Fruit fly (Drosophila melanogaster) whole organism, embryonic: ENCODE measurements around the gene CG42798.

Experiments used
- ATbp ChIP-seq: fragments of 200-800 bp; sonication (Bioruptor generic); optimal IDR thresholded peaks from 2 replicates; lab custom pipeline; 2017; ENCODE audit warnings: missing biosample characterization, mild to moderate bottlenecking, missing genetic modification characterization, missing genetic modification reagents
- Asciz ChIP-seq: fragments of 200-800 bp; sonication (Bioruptor generic); optimal IDR thresholded peaks from 2 replicates; lab custom pipeline; 2017; ENCODE audit warnings: missing biosample characterization, mild to moderate bottlenecking, missing genetic modification characterization, missing genetic modification reagents
- CG10274 ChIP-seq: fragments of 200-800 bp; sonication (Bioruptor generic); optimal IDR thresholded peaks from 3 replicates; lab custom pipeline; 2017; ENCODE audit warnings: missing biosample characterization, mild to moderate bottlenecking, missing genetic modification characterization
- CG10565 ChIP-seq: fragments of 200-800 bp; sonication (Bioruptor generic); optimal IDR thresholded peaks from 3 replicates; lab custom pipeline; 2016; ENCODE audit warnings: missing biosample characterization, mild to moderate bottlenecking, missing genetic modification characterization
- CG12769 ChIP-seq: fragments of 200-800 bp; sonication (Bioruptor generic); optimal IDR thresholded peaks from 2 replicates; lab custom pipeline; 2019; ENCODE audit warnings: missing biosample characterization, mild to moderate bottlenecking, missing genetic modification characterization, moderate library complexity
- CG14050 ChIP-seq: fragments of 200-800 bp; sonication (Bioruptor generic); IDR thresholded peaks from 3 replicates; pipeline ENCODE4 v1.3.6; 2022; ENCODE audit warnings: missing biosample characterization, missing genetic modification characterization
- CG15011 ChIP-seq: fragments of 200-800 bp; sonication (Bioruptor generic); optimal IDR thresholded peaks from 3 replicates; lab custom pipeline; 2018; ENCODE audit warnings: missing biosample characterization, mild to moderate bottlenecking, missing genetic modification characterization
- CG1603 ChIP-seq: fragments of 200-800 bp; sonication (Bioruptor generic); optimal IDR thresholded peaks from 2 replicates; lab custom pipeline; 2019; ENCODE audit warnings: missing biosample characterization, mild to moderate bottlenecking, missing genetic modification characterization, moderate library complexity
- CG16815 ChIP-seq: fragments of 200-800 bp; sonication (Bioruptor generic); optimal IDR thresholded peaks from 3 replicates; lab custom pipeline; 2017; ENCODE audit warnings: missing biosample characterization, mild to moderate bottlenecking, missing genetic modification characterization
- CG17361 ChIP-seq: fragments of 200-800 bp; sonication (Bioruptor generic); IDR thresholded peaks from 3 replicates; pipeline ENCODE4 v1.3.6; 2022; ENCODE audit warnings: missing biosample characterization, missing genetic modification characterization
- CG3163 ChIP-seq: fragments of 200-800 bp; sonication (Bioruptor generic); optimal IDR thresholded peaks from 3 replicates; lab custom pipeline; 2016; ENCODE audit warnings: missing biosample characterization, missing genetic modification characterization
- CG32532 ChIP-seq: fragments of 200-800 bp; sonication (Bioruptor generic); IDR thresholded peaks from 2 replicates; pipeline ENCODE4 v1.3.6; 2022; ENCODE audit warnings: missing biosample characterization, missing genetic modification characterization
- CG32767 ChIP-seq: fragments of 200-800 bp; sonication (Bioruptor generic); IDR thresholded peaks from 2 replicates; pipeline ENCODE4 v1.3.6; 2022; ENCODE audit warnings: missing biosample characterization, missing genetic modification characterization
- CG6689 ChIP-seq: fragments of 200-800 bp; sonication (Bioruptor generic); IDR thresholded peaks from 2 replicates; pipeline ENCODE4 v1.3.6; 2022; ENCODE audit warnings: missing biosample characterization, missing genetic modification characterization
- CG6813 ChIP-seq: fragments of 200-800 bp; sonication (Bioruptor generic); optimal IDR thresholded peaks from 2 replicates; lab custom pipeline; 2017; ENCODE audit warnings: missing biosample characterization, missing genetic modification characterization, mild to moderate bottlenecking, moderate library complexity, missing genetic modification reagents
- CG7745 ChIP-seq: fragments of 200-800 bp; sonication (Bioruptor generic); optimal IDR thresholded peaks from 2 replicates; lab custom pipeline; 2018; ENCODE audit warnings: missing biosample characterization, mild to moderate bottlenecking, missing genetic modification characterization, moderate library complexity
- Camta ChIP-seq: fragments of 200-800 bp; sonication (Bioruptor generic); optimal IDR thresholded peaks from 2 replicates; lab custom pipeline; 2016; ENCODE audit warnings: missing biosample characterization, missing genetic modification characterization
- Dip2 ChIP-seq: fragments of 200-800 bp; sonication (Bioruptor generic); IDR thresholded peaks from 2 replicates; pipeline ENCODE4 v1.3.6; 2022; ENCODE audit warnings: missing biosample characterization, missing genetic modification characterization
- Eip74EF ChIP-seq, 2 experiments: fragments of 200-800 bp in 1 of 2; fragments of >200 bp in 1 of 2; sonication (Bioruptor generic) in 1 of 2; optimal IDR thresholded peaks; 2 replicates each; lab custom pipeline; 2017 to 2019; ENCODE audit warnings: missing biosample characterization in 2 of 2, missing genetic modification characterization in 2 of 2, mild to moderate bottlenecking in 1 of 2, moderate library complexity in 1 of 2
- Ets97D ChIP-seq: fragments of 200-800 bp; sonication (Bioruptor generic); optimal IDR thresholded peaks from 3 replicates; lab custom pipeline; 2016; ENCODE audit warnings: missing biosample characterization, missing genetic modification characterization
- Gug ChIP-seq: fragments of 200-800 bp; sonication (Bioruptor generic); IDR thresholded peaks from 4 replicates; pipeline ENCODE4 v1.3.6; 2022; ENCODE audit warnings: missing biosample characterization, missing genetic modification characterization
- HLH4C ChIP-seq: fragments of 200-800 bp; sonication (Bioruptor generic); IDR thresholded peaks from 3 replicates; pipeline ENCODE4 v1.3.6; 2022; ENCODE audit warnings: missing biosample characterization, missing genetic modification characterization; ENCODE audit not compliant: partially characterized antibody
- Hey ChIP-seq: fragments of 200-800 bp; sonication (Bioruptor generic); optimal IDR thresholded peaks from 3 replicates; lab custom pipeline; 2018; ENCODE audit warnings: missing biosample characterization, mild to moderate bottlenecking, missing genetic modification characterization
- HmgD ChIP-seq: fragments of 200-800 bp; sonication (Bioruptor generic); optimal IDR thresholded peaks from 3 replicates; lab custom pipeline; 2016; ENCODE audit warnings: missing biosample characterization, missing genetic modification characterization
- MBD-R2 ChIP-seq: fragments of 200-800 bp; sonication (Bioruptor generic); IDR thresholded peaks from 2 replicates; pipeline ENCODE4 v1.3.6; 2022; ENCODE audit warnings: missing biosample characterization, missing genetic modification characterization
- Oaz ChIP-seq: fragments of 200-800 bp; sonication (Bioruptor generic); IDR thresholded peaks from 2 replicates; pipeline ENCODE4 v1.3.6; 2022; ENCODE audit warnings: missing biosample characterization, missing genetic modification characterization
- Oli ChIP-seq: fragments of 200-800 bp; sonication (Bioruptor generic); optimal IDR thresholded peaks from 2 replicates; lab custom pipeline; 2018; ENCODE audit warnings: missing biosample characterization, mild to moderate bottlenecking, missing genetic modification characterization, moderate library complexity
- Xrp1 ChIP-seq: fragments of 200-800 bp; sonication (Bioruptor generic); IDR thresholded peaks from 2 replicates; pipeline ENCODE4 v1.3.6; 2022; ENCODE audit warnings: missing biosample characterization, missing genetic modification characterization
- abd-A ChIP-seq: fragments of 200-800 bp; sonication (Bioruptor generic); optimal IDR thresholded peaks from 3 replicates; lab custom pipeline; 2019; ENCODE audit warnings: missing biosample characterization, mild to moderate bottlenecking, missing genetic modification characterization, moderate library complexity
- bigmax ChIP-seq: fragments of 200-800 bp; sonication (Bioruptor generic); optimal IDR thresholded peaks from 2 replicates; lab custom pipeline; 2018; ENCODE audit warnings: missing biosample characterization, mild to moderate bottlenecking, missing genetic modification characterization
- croc ChIP-seq: fragments of 200-800 bp; sonication (Bioruptor generic); conservative IDR thresholded peaks from 3 replicates; pipeline ENCODE4 v1.3.6; 2022; ENCODE audit warnings: missing biosample characterization, missing genetic modification characterization
- exex ChIP-seq: fragments of 200-800 bp; sonication (Bioruptor generic); optimal IDR thresholded peaks from 4 replicates; lab custom pipeline; 2018; ENCODE audit warnings: missing biosample characterization, mild to moderate bottlenecking, missing genetic modification characterization, moderate library complexity
- fd64A ChIP-seq: fragments of 200-800 bp; sonication (Bioruptor generic); optimal IDR thresholded peaks from 3 replicates; lab custom pipeline; 2018; ENCODE audit warnings: missing biosample characterization, mild to moderate bottlenecking, missing genetic modification characterization
- ftz-f1 ChIP-seq: fragments of 200-800 bp; sonication (Bioruptor generic); optimal IDR thresholded peaks from 2 replicates; lab custom pipeline; 2016; ENCODE audit warnings: missing biosample characterization, missing genetic modification characterization
- phol ChIP-seq: fragments of 200-800 bp; sonication (Bioruptor generic); optimal IDR thresholded peaks from 3 replicates; lab custom pipeline; 2018; ENCODE audit warnings: missing biosample characterization, mild to moderate bottlenecking, missing genetic modification characterization, moderate library complexity
- pzg ChIP-seq: fragments of 200-800 bp; sonication (Bioruptor generic); optimal IDR thresholded peaks from 3 replicates; lab custom pipeline; 2018; ENCODE audit warnings: missing biosample characterization, mild to moderate bottlenecking, missing genetic modification characterization, moderate library complexity
- salm ChIP-seq: fragments of 200-800 bp; sonication (Bioruptor generic); optimal IDR thresholded peaks from 2 replicates; lab custom pipeline; 2018; ENCODE audit warnings: missing biosample characterization, mild to moderate bottlenecking, missing genetic modification characterization
- slbo ChIP-seq: fragments of 200-800 bp; sonication (Bioruptor generic); IDR thresholded peaks from 2 replicates; pipeline ENCODE4 v1.3.6; 2022; ENCODE audit warnings: missing biosample characterization, missing genetic modification characterization
- slp2 ChIP-seq: fragments of 200-800 bp; sonication (Bioruptor generic); optimal IDR thresholded peaks from 2 replicates; lab custom pipeline; 2016; ENCODE audit warnings: missing biosample characterization, missing genetic modification characterization
- sna ChIP-seq: fragments of 200-800 bp; sonication (Bioruptor generic); IDR thresholded peaks from 2 replicates; pipeline ENCODE4 v1.3.6; 2022; ENCODE audit warnings: missing biosample characterization, missing genetic modification characterization; ENCODE audit not compliant: partially characterized antibody

The CG42798 gene

dm6 chr3R:17394318-17395188, 11.9 kb upstream of the CG42798 start, which contains the start of gene CREG (continued):
- TF ChIP-seq slp2 (GFP tag; lab: Kevin White, UChicago) (no peak), CG10565 (no peak), salm (tag; lab: Kevin White, UChicago) (no peak), phol (tag; lab: Kevin White, UChicago) (peak; percentile 17), MBD-R2 (GFP tag; lab: Robert Waterston, UW) (peak; percentile 32; the same call in 1 of the 2 replicates), CG15011 (no peak), CG17361 (GFP tag; lab: Robert Waterston, UW) (peak; percentile 72; the same call in 2 of the 3 replicates), CG14050 (no peak), Dip2 (GFP tag; lab: Robert Waterston, UW) (no peak), CG10274 (GFP tag; lab: Kevin White, UChicago) (peak; percentile 1), Camta (no peak), HLH4C (GFP tag; lab: Robert Waterston, UW) (no peak), CG32532 (GFP tag; lab: Robert Waterston, UW) (no peak), CG12769 (tag; lab: Kevin White, UChicago) (no peak), bigmax (GFP tag; lab: Kevin White, UChicago) (no peak), CG3163 (GFP tag; lab: Kevin White, UChicago) (no peak), Ets97D (no peak), slbo (no peak), croc (GFP tag; lab: Robert Waterston, UW) (no peak), CG6689 (GFP tag; lab: Robert Waterston, UW) (no peak), Oli (peak; percentile 16), Eip74EF (GFP tag; optimal IDR thresholded peaks at IDR 0.05; lab: Kevin White, UChicago) (no peak), abd-A (tag; lab: Kevin White, UChicago) (no peak), HmgD (GFP tag; lab: Kevin White, UChicago) (no peak), CG1603 (no peak), Xrp1 (GFP tag; lab: Robert Waterston, UW) (peak; percentile 24; the same call in 1 of the 2 replicates), sna (no peak)

- TF ChIP-seq Gug (GFP tag; lab: Robert Waterston, UW) (no peak), ATbp (GFP tag; lab: Kevin White, UChicago) (peak; percentile 11), CG6813 (no peak), CG7745 (tag; lab: Kevin White, UChicago) (peak; percentile 65), Hey (peak; percentile 17), Asciz (GFP tag; lab: Kevin White, UChicago) (peak; percentile 30), Oaz (GFP tag; lab: Robert Waterston, UW) (no peak), CG32767 (GFP tag; lab: Robert Waterston, UW) (no peak), ftz-f1 (GFP tag; lab: Kevin White, UChicago) (peak; percentile 5), CG16815 (GFP tag; lab: Kevin White, UChicago) (no peak), pzg (GFP tag; lab: Kevin White, UChicago) (no peak), fd64A (peak; percentile 9), exex (tag; lab: Kevin White, UChicago) (peak; percentile 60)
Measured at dm6 chr3R:17400102-17400501, 6.4 kb upstream of the CG42798 start.
